Worm (Caenorhabditis elegans) whole organism, young adult: ENCODE results near the gene daf-10.

Experiments used
- B0035.1 ChIP-seq: sonication (generic microtip); optimal IDR thresholded peaks from 2 replicates; lab custom pipeline; 2016; ENCODE audit warnings: missing genetic modification characterization, mild to moderate bottlenecking, missing compliant biosample characterization, missing genotype, missing genetic modification reagents
- D2030.7 ChIP-seq: fragments of 200-800 bp; sonication (Bioruptor generic); IDR thresholded peaks from 2 replicates; pipeline ENCODE4 v1.3.6; 2022; ENCODE audit warnings: missing genetic modification reagents, missing genetic modification characterization, missing compliant biosample characterization
- F10E7.11 ChIP-seq: sonication (generic microtip); optimal IDR thresholded peaks from 2 replicates; lab custom pipeline; 2017; ENCODE audit warnings: mild to moderate bottlenecking, missing genetic modification characterization, moderate library complexity, missing compliant biosample characterization
- F23B12.7 ChIP-seq: sonication (generic microtip); optimal IDR thresholded peaks from 2 replicates; lab custom pipeline; 2017; ENCODE audit warnings: missing genetic modification characterization, mild to moderate bottlenecking, missing compliant biosample characterization, antibody characterized with exemption, moderate library complexity; ENCODE audit not compliant: insufficient read depth
- F37B4.10 ChIP-seq: fragments of 200-800 bp; sonication (Bioruptor generic); IDR thresholded peaks from 2 replicates; pipeline ENCODE4 v1.3.6; 2022; ENCODE audit warnings: missing genetic modification characterization, missing compliant biosample characterization
- F39B2.1 ChIP-seq: fragments of 200-800 bp; sonication (Bioruptor generic); IDR thresholded peaks from 2 replicates; pipeline ENCODE4 v1.3.6; 2022; ENCODE audit warnings: missing genetic modification reagents, missing genetic modification characterization, missing compliant biosample characterization
- F55B11.4 ChIP-seq: sonication (generic microtip); optimal IDR thresholded peaks from 2 replicates; lab custom pipeline; 2016; ENCODE audit warnings: missing compliant biosample characterization, missing genetic modification characterization, borderline replicate concordance; ENCODE audit not compliant: insufficient read depth
- ZK185.1 ChIP-seq: sonication (generic microtip); optimal IDR thresholded peaks from 2 replicates; lab custom pipeline; 2016; ENCODE audit warnings: mild to moderate bottlenecking, missing genetic modification characterization, missing compliant biosample characterization; ENCODE audit not compliant: poor library complexity, severe bottlenecking
- aptf-3 ChIP-seq: fragments of 200-800 bp; sonication (Bioruptor generic); IDR thresholded peaks from 2 replicates; pipeline ENCODE4 v1.3.6; 2022; ENCODE audit warnings: missing genetic modification characterization, missing compliant biosample characterization
- athp-1 ChIP-seq: sonication (generic microtip); optimal IDR thresholded peaks from 2 replicates; lab custom pipeline; 2017; ENCODE audit warnings: mild to moderate bottlenecking, missing genetic modification characterization, missing compliant biosample characterization
- attf-6 ChIP-seq: fragments of 200-800 bp; sonication (Bioruptor generic); IDR thresholded peaks from 2 replicates; pipeline ENCODE4 v1.3.6; 2022; ENCODE audit warnings: missing genetic modification reagents, missing genetic modification characterization, missing compliant biosample characterization
- bed-1 ChIP-seq: fragments of 200-800 bp; sonication (Bioruptor generic); IDR thresholded peaks from 2 replicates; pipeline ENCODE4 v1.3.6; 2022; ENCODE audit warnings: missing genetic modification reagents, missing genetic modification characterization, missing compliant biosample characterization
- cebp-2 ChIP-seq: fragments of 200-800 bp; sonication (Bioruptor generic); IDR thresholded peaks from 2 replicates; pipeline ENCODE4 v1.3.6; 2022; ENCODE audit warnings: missing genetic modification characterization, missing compliant biosample characterization
- ceh-58 ChIP-seq: fragments of 200-800 bp; sonication (Bioruptor generic); IDR thresholded peaks from 2 replicates; pipeline ENCODE4 v1.3.6; 2022; ENCODE audit warnings: missing genetic modification characterization, missing compliant biosample characterization
- ceh-79 ChIP-seq: sonication (generic microtip); optimal IDR thresholded peaks from 2 replicates; lab custom pipeline; 2017; ENCODE audit warnings: mild to moderate bottlenecking, missing genetic modification characterization, missing compliant biosample characterization
- die-1 ChIP-seq: sonication (generic microtip); optimal IDR thresholded peaks from 2 replicates; lab custom pipeline; 2016; ENCODE audit warnings: missing genotype, mild to moderate bottlenecking, missing genetic modification characterization, missing compliant biosample characterization
- efl-1 ChIP-seq: fragments of 150-350 bp; optimal IDR thresholded peaks from 2 replicates; lab custom pipeline; 2014; ENCODE audit warnings: missing biosample characterization, missing genetic modification reagents, missing genetic modification characterization
- egrh-3 ChIP-seq: fragments of 200-800 bp; sonication (Bioruptor generic); IDR thresholded peaks from 2 replicates; pipeline ENCODE4 v1.3.6; 2022; ENCODE audit warnings: missing genetic modification reagents, missing genetic modification characterization, missing compliant biosample characterization
- ekl-4 ChIP-seq: fragments of 200-800 bp; sonication (Bioruptor generic); IDR thresholded peaks from 2 replicates; pipeline ENCODE4 v1.3.6; 2022; ENCODE audit warnings: missing genetic modification reagents, missing genetic modification characterization, missing compliant biosample characterization
- ets-4 ChIP-seq: fragments of 200-800 bp; sonication (Bioruptor generic); optimal IDR thresholded peaks from 2 replicates; lab custom pipeline; 2018; ENCODE audit warnings: mild to moderate bottlenecking, missing genetic modification characterization, missing compliant biosample characterization
- gei-17 ChIP-seq: fragments of 200-800 bp; sonication (Bioruptor generic); optimal IDR thresholded peaks from 2 replicates; lab custom pipeline; 2018; ENCODE audit warnings: mild to moderate bottlenecking, missing genetic modification characterization, missing compliant biosample characterization
- hlh-26 ChIP-seq: fragments of 200-800 bp; sonication (Bioruptor generic); conservative IDR thresholded peaks from 2 replicates; pipeline ENCODE4 v1.3.6; 2022; ENCODE audit warnings: missing genetic modification reagents, missing genetic modification characterization, missing compliant biosample characterization
- hmg-20 ChIP-seq: fragments of 200-800 bp; sonication (Bioruptor generic); IDR thresholded peaks from 2 replicates; pipeline ENCODE4 v1.3.6; 2022; ENCODE audit warnings: missing genetic modification reagents, missing genetic modification characterization, missing compliant biosample characterization
- hrde-1 ChIP-seq: sonication (generic microtip); optimal IDR thresholded peaks from 2 replicates; lab custom pipeline; 2016; ENCODE audit warnings: missing genetic modification characterization, mild to moderate bottlenecking, missing compliant biosample characterization, moderate library complexity, missing genotype, missing genetic modification reagents, borderline replicate concordance
- lin-35 ChIP-seq, 3 experiments: fragments of 150-350 bp in 2 of 3; sonication (generic microtip) in 1 of 3; optimal IDR thresholded peaks; 2 replicates each; lab custom pipeline; 2014 to 2018; ENCODE audit warnings: missing biosample characterization in 3 of 3, missing genetic modification characterization in 3 of 3, missing genetic modification reagents in 3 of 3
- lin-40 ChIP-seq: sonication (generic microtip); optimal IDR thresholded peaks from 2 replicates; lab custom pipeline; 2016; ENCODE audit warnings: missing genetic modification characterization, mild to moderate bottlenecking, missing compliant biosample characterization, missing genotype, missing genetic modification reagents
- lin-54 ChIP-seq: fragments of 200-800 bp; sonication (Bioruptor generic); optimal IDR thresholded peaks from 2 replicates; lab custom pipeline; 2018; ENCODE audit warnings: mild to moderate bottlenecking, missing genetic modification characterization, missing compliant biosample characterization
- lsl-1 ChIP-seq: fragments of 200-800 bp; sonication (Bioruptor generic); optimal IDR thresholded peaks from 2 replicates; lab custom pipeline; 2018; ENCODE audit warnings: mild to moderate bottlenecking, missing genetic modification characterization, moderate library complexity, missing compliant biosample characterization
- mcd-1 ChIP-seq: fragments of 200-800 bp; sonication (Bioruptor generic); IDR thresholded peaks from 2 replicates; pipeline ENCODE4 v1.3.6; 2022; ENCODE audit warnings: missing genetic modification reagents, missing genetic modification characterization, missing compliant biosample characterization
- mel-28 ChIP-seq: sonication (generic microtip); optimal IDR thresholded peaks from 2 replicates; lab custom pipeline; 2016; ENCODE audit warnings: borderline replicate concordance, mild to moderate bottlenecking, missing genetic modification characterization, missing compliant biosample characterization
- nfya-1 ChIP-seq: sonication (generic microtip); optimal IDR thresholded peaks from 2 replicates; lab custom pipeline; 2017; ENCODE audit warnings: antibody characterized with exemption, missing compliant biosample characterization, missing genetic modification characterization, borderline replicate concordance; ENCODE audit not compliant: insufficient read depth
- nfyb-1 ChIP-seq: fragments of 200-800 bp; sonication (Bioruptor generic); IDR thresholded peaks from 2 replicates; pipeline ENCODE4 v1.3.6; 2022; ENCODE audit warnings: missing genetic modification reagents, missing genetic modification characterization, missing compliant biosample characterization
- nhr-80 ChIP-seq: sonication (generic microtip); optimal IDR thresholded peaks from 2 replicates; lab custom pipeline; 2016; ENCODE audit warnings: missing genetic modification characterization, missing compliant biosample characterization
- pha-4 ChIP-seq: fragments of 150-350 bp; sonication (generic microtip); optimal IDR thresholded peaks from 2 replicates; lab custom pipeline; 2014; ENCODE audit warnings: missing biosample characterization, missing genetic modification reagents, missing genetic modification characterization
- snpc-1.1 ChIP-seq: sonication (generic microtip); optimal IDR thresholded peaks from 2 replicates; lab custom pipeline; 2017; ENCODE audit warnings: missing genetic modification characterization, mild to moderate bottlenecking, missing compliant biosample characterization, antibody characterized with exemption, moderate library complexity, missing genotype, missing genetic modification reagents; ENCODE audit not compliant: insufficient read depth
- snpc-3.4 ChIP-seq: sonication (generic microtip); optimal IDR thresholded peaks from 2 replicates; lab custom pipeline; 2017; ENCODE audit warnings: missing genetic modification characterization, mild to moderate bottlenecking, missing compliant biosample characterization, antibody characterized with exemption, moderate library complexity, missing genotype, missing genetic modification reagents
- somi-1 ChIP-seq: fragments of 200-800 bp; sonication (Bioruptor generic); optimal IDR thresholded peaks from 2 replicates; lab custom pipeline; 2018; ENCODE audit warnings: mild to moderate bottlenecking, missing genetic modification characterization, missing compliant biosample characterization
- sptf-2 ChIP-seq: fragments of 200-800 bp; sonication (Bioruptor generic); optimal IDR thresholded peaks from 2 replicates; lab custom pipeline; 2018; ENCODE audit warnings: mild to moderate bottlenecking, missing genetic modification characterization, missing compliant biosample characterization
- tbx-9 ChIP-seq: sonication (generic microtip); optimal IDR thresholded peaks from 2 replicates; lab custom pipeline; 2016; ENCODE audit warnings: borderline replicate concordance, missing genetic modification characterization, inconsistent platforms, missing compliant biosample characterization
- tlf-1 ChIP-seq: fragments of 200-800 bp; sonication (Bioruptor generic); optimal IDR thresholded peaks from 2 replicates; lab custom pipeline; 2018; ENCODE audit warnings: mild to moderate bottlenecking, missing genetic modification characterization, missing compliant biosample characterization
- ztf-26 ChIP-seq: sonication (generic microtip); optimal IDR thresholded peaks from 2 replicates; lab custom pipeline; 2017; ENCODE audit warnings: missing genetic modification characterization, missing compliant biosample characterization
- ztf-28 ChIP-seq: fragments of 200-800 bp; sonication (Bioruptor generic); IDR thresholded peaks from 2 replicates; pipeline ENCODE4 v1.3.6; 2022; ENCODE audit warnings: missing genetic modification reagents, missing genetic modification characterization, missing compliant biosample characterization

Gene daf-10

DNA sequence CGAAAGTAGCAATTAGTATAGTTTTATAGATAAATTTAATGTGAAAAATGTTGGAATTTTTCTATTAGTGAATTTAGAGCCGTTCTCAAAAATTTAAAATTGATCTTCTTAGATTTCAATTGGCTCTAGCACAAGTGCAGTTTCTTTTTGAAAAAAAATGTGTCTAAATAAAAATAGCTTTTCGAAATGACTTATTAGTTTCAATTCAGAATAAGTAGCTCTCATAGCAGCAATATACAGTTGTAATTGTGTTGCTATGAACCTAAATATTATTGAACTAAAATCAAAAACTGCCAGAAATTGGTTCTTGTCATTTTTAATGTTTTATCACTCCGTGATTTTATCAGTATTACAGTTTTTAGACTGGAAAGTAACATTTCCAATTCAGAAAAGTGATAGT is 28.3 kb downstream of the daf-10 start:
- TF ChIP-seq lin-54 (GFP tag; lab: Kevin White, UChicago) (no peak), snpc-3.4 (tag; lab: Kevin White, UChicago) (no peak), gei-17 (no peak), egrh-3 (no peak), somi-1 (GFP tag; lab: Kevin White, UChicago) (no peak), ceh-79 (tag; lab: Kevin White, UChicago) (no peak), ekl-4 (GFP tag; lab: Robert Waterston, UW) (no peak), efl-1 (no peak), hrde-1 (tag; lab: Kevin White, UChicago) (no peak), attf-6 (GFP tag; lab: Robert Waterston, UW) (no peak), hlh-26 (no peak), mcd-1 (GFP tag; lab: Robert Waterston, UW) (no peak), tlf-1 (GFP tag; lab: Kevin White, UChicago) (no peak), F39B2.1 (no peak), aptf-3 (GFP tag; lab: Robert Waterston, UW) (no peak), B0035.1 (tag; lab: Kevin White, UChicago) (no peak), lin-35 (GFP tag; optimal IDR thresholded peaks at IDR 0.05; lab: Kevin White, UChicago) (no peak), ceh-58 (GFP tag; lab: Robert Waterston, UW) (no peak), ZK185.1 (tag; lab: Kevin White, UChicago) (no peak), lsl-1 (no peak)

DNA sequence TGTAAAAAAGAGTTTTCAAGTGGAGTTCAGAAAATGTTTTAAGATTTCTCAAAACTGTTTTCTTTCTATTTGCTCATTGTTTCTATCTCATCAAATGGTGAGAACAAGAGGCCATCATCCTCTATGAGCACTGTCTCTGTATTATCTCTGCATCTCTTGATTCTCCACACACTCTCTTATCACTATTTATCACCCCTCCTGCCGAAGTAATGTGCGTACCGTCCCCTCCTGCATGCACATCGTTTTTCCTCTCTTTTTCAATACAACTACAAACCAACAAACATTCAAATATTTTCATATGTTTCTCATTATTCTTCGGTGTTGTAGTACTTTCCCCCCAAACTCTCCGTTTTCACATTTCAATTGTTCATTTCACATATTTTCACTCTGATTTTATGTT is 29.6 kb downstream of the daf-10 start:
- no peak for TF ChIP-seq die-1 (tag; lab: Kevin White, UChicago)
- TF ChIP-seq nhr-80, result peak; percentile 71

DNA sequence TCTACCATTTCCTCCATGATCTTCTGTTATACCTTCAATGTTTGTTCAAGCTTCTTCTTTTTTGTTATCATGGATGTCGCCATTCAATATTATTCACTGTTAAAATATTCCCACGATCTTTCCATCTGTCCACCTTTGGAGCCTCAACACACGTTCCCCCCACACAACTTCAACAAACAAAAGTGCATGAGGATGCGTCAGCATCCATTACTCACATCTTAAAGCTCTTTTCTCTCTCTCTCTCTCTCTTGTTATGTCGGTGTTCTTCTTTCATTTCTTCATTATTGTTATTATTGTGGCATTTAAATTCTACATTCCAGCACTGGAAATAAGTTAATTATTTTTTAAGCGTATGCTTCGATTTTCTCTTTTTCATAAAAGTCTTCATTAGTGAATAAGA is 31.9 kb downstream of the daf-10 start:
- TF ChIP-seq F23B12.7 (tag; lab: Kevin White, UChicago) (no peak), pha-4 (tag; lab: Kevin White, UChicago) (no peak), F55B11.4 (no peak), ztf-28 (GFP tag; lab: Robert Waterston, UW) (no peak), snpc-1.1 (tag; lab: Kevin White, UChicago) (no peak), mel-28 (no peak), bed-1 (GFP tag; lab: Robert Waterston, UW) (no peak), athp-1 (tag; lab: Kevin White, UChicago) (no peak), lin-40 (tag; lab: Kevin White, UChicago) (no peak), tlf-1 (GFP tag; lab: Kevin White, UChicago) (no peak), aptf-3 (GFP tag; lab: Robert Waterston, UW) (no peak)

DNA sequence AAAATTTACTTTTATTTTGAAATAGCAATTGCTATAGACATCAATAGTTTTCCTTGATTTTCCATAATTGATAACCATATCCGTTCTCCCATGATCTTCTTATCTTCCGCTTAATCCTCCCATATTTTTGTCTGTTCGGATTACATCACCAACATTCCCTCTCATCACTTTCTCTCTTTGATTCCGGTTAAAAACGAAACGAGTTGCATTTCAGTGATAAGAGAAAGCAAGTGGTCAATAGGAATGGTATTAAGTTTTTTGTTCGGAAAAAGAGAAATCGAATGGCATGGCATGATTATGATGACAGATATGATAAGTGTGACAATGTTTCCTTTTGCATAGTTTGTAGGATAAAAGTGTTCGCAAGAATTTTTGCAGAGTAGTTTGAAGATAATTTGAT is 34.0 kb downstream of the daf-10 start:
- no peak for TF ChIP-seq F37B4.10 (GFP tag; lab: Robert Waterston, UW)
- no peak for TF ChIP-seq F10E7.11 (tag; lab: Kevin White, UChicago)
- peak; percentile 85 for TF ChIP-seq nhr-80
- TF ChIP-seq sptf-2 (GFP tag; lab: Kevin White, UChicago), result no peak
- TF ChIP-seq hmg-20 (GFP tag; lab: Robert Waterston, UW), result no peak
- no peak for TF ChIP-seq F39B2.1
- no peak for TF ChIP-seq D2030.7 (GFP tag; lab: Robert Waterston, UW)
- TF ChIP-seq athp-1 (tag; lab: Kevin White, UChicago), result no peak
- no peak for TF ChIP-seq nfya-1 (tag; lab: Kevin White, UChicago)
- peak; percentile 46 for TF ChIP-seq ets-4 (GFP tag; lab: Kevin White, UChicago)
- no peak for TF ChIP-seq nfyb-1 (GFP tag; lab: Robert Waterston, UW)
- no peak for TF ChIP-seq tbx-9
- TF ChIP-seq lin-40 (tag; lab: Kevin White, UChicago), result no peak
- TF ChIP-seq cebp-2 (GFP tag; lab: Robert Waterston, UW), result no peak
- no peak for TF ChIP-seq ztf-26 (tag; lab: Kevin White, UChicago)
